Worm (Caenorhabditis elegans): Measurements from ENCODE around the gene R13A5.11.
"Not testable (repeated sequence)": the region's sequence is repeated elsewhere in the genome, so short reads cannot be mapped to it uniquely, and the experiment has no call there.

The R13A5.11 gene

DNA sequence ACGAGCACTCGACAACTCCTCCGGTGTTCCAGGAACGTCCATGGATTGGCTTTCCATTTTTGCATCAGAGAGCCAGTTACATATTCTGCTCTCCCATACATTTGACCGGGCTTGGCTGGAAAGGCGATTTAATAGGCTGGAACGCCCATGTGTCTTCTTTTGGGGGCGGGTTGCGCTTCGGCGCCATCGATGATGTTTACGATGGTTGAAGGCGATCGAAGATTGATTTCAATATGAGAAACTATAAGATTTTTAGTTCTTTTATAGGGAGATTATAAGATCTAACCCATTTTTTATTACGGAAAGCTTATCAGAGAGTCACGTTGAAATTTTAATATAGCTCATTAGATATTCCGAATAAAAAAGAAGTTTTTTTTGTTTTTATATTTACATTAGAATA, 16.0 kb upstream of the R13A5.11 start, which contains the start of gene nsph-4.3:
nsph-4.3 (minus strand) TSS at position 101 of the 400 bp plus-strand sequence.
- TF ChIP-seq ztf-11 (tag; optimal IDR thresholded peaks at IDR 0.05) = no peak

ce11 chrIII:7608223-7608622, 15.1 kb upstream of the R13A5.11 start, which contains the start of gene T04A6.3:
TSS of gene T04A6.3 (minus strand) at chrIII:7608323.
- TF ChIP-seq nhr-21 (tag; optimal IDR thresholded peaks at IDR 0.05) = no peak
- no peak for TF ChIP-seq mab-5 (tag; optimal IDR thresholded peaks at IDR 0.05)
- TF ChIP-seq lin-11 (tag; optimal IDR thresholded peaks at IDR 0.05) = no peak
- no peak for TF ChIP-seq nhr-237 (tag; optimal IDR thresholded peaks at IDR 0.05)
- TF ChIP-seq fos-1 (tag; optimal IDR thresholded peaks at IDR 0.05) = no peak
- TF ChIP-seq R02D3.7 (tag; optimal IDR thresholded peaks at IDR 0.05) = no peak
- TF ChIP-seq peb-1 (tag; optimal IDR thresholded peaks at IDR 0.05) = no peak
- no peak for TF ChIP-seq elt-3 (tag; optimal IDR thresholded peaks at IDR 0.05)
- no peak for TF ChIP-seq snpc-4 (tag; optimal IDR thresholded peaks at IDR 0.05)
- no peak for TF ChIP-seq blmp-1 (tag; optimal IDR thresholded peaks at IDR 0.05; ENCODE audit: insufficient read depth)
- TF ChIP-seq zag-1 (tag; optimal IDR thresholded peaks at IDR 0.05) = no peak
- no peak for TF ChIP-seq nhr-11 (tag; optimal IDR thresholded peaks at IDR 0.05)
- TF ChIP-seq C34F6.9 (tag; optimal IDR thresholded peaks at IDR 0.05) = no peak
- TF ChIP-seq nhr-12 (tag; optimal IDR thresholded peaks at IDR 0.05) = no peak
- TF ChIP-seq egl-27 (tag; optimal IDR thresholded peaks at IDR 0.05) = no peak
- TF ChIP-seq lsy-2 (tag; optimal IDR thresholded peaks at IDR 0.05) = no peak
- no peak for TF ChIP-seq elt-1 (tag; optimal IDR thresholded peaks at IDR 0.05)
- no peak for TF ChIP-seq ZK546.5 (tag; optimal IDR thresholded peaks at IDR 0.05)

DNA sequence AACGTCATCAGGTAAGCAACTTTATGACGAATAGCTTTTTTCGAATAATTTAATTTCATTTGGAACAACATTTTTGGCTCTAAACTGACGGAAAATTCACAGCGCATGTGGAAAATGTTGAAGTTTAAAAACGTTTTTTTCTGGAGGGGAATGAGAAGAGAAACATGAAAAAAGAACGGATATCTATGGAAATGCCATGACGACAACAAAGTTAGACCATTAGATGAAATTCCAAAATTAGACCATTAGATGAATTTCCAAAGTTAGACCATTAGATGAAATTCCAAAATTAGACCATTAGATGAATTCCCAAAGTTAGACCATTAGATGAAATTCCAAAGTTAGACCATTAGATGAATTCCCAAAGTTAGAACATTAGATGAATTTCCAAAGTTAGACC, 1.3 kb upstream of the R13A5.11 start, which contains the start of gene Y80D4G.2:
Y80D4G.2 (minus strand) TSS at position 101 of the 400 bp plus-strand sequence.
- not testable (repeated sequence) for TF ChIP-seq ceh-16, R02D3.7, ZK546.5 (tag; optimal IDR thresholded peaks at IDR 0.05)

DNA sequence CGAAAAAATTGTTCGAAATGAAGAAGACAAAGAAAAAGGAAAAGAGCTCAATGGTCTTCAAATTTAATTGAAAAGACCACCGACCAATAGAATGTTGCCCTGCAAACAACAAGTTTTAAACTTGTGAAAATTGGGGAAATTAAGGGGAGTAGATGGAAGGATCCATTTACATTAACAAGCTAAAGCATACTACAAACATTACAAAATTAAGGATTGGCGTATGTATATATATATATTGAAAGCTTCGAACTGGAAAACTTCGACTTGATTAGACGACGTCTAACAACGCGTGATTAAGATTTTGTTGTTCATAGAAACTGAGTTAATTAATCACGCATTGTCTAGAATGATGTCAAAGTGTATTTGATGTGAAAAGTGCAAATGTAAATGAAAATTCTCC, 4.9 kb downstream of the R13A5.11 start, which contains the start of gene R13A5.15:
R13A5.15 (minus strand) TSS at position 101 of the 400 bp plus-strand sequence.
- TF ChIP-seq nhr-10 (tag; optimal IDR thresholded peaks at IDR 0.05) (no peak), ZK546.5 (tag; optimal IDR thresholded peaks at IDR 0.05) (no peak), C34F6.9 (tag; optimal IDR thresholded peaks at IDR 0.05) (no peak), lin-39 (tag; optimal IDR thresholded peaks at IDR 0.05) (no peak), unc-55 (GFP tag; optimal IDR thresholded peaks at IDR 0.05) (no peak), unc-39 (tag; optimal IDR thresholded peaks at IDR 0.05) (no peak)

DNA sequence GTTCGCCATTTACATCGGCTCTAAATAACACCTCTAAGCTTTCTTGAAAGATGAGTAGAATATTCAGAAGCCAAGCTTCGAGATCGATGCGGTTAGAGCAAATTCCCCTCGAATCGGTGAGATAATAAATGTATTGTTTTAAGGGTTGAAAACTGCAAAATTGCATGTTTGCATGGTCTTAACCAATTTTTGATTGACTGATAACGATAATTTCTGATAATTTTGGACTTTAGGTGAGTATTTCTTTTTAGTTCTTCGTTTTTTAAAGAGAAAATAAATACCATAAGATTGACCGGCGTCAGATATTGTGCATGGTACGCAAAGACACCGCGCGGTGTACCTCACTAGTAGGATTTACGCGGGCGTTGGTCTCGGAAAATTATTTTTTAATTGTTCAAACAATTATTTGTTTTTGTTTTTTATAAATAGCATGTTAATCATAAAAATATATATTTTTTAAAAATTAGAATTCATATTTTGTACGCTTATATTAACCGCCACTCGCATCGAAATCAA, 8.9 kb downstream of the R13A5.11 start, which contains the start of gene cup-5:
cup-5 (plus strand) TSS at position 51 of the 516 bp plus-strand sequence.
- TF ChIP-seq unc-55 (GFP tag; optimal IDR thresholded peaks at IDR 0.05) (no peak), nhr-129 (tag; optimal IDR thresholded peaks at IDR 0.05) (peak; percentile 24), nhr-25 (tag; optimal IDR thresholded peaks at IDR 0.05) (no peak), nhr-6 (tag; optimal IDR thresholded peaks at IDR 0.05) (no peak), unc-62 (GFP tag; optimal IDR thresholded peaks at IDR 0.05) (no peak), nhr-77 (tag; optimal IDR thresholded peaks at IDR 0.05) (no peak), C34F6.9 (tag; optimal IDR thresholded peaks at IDR 0.05) (peak; percentile 17), lsy-2 (tag; optimal IDR thresholded peaks at IDR 0.05) (peak; percentile 29 to 71), mdl-1 (tag; optimal IDR thresholded peaks at IDR 0.05) (no peak), R02D3.7 (tag; optimal IDR thresholded peaks at IDR 0.05) (peak; percentile 27), ztf-4 (tag; optimal IDR thresholded peaks at IDR 0.05) (no peak), lin-11 (tag; optimal IDR thresholded peaks at IDR 0.05) (peak; percentile 3), mab-5 (tag; optimal IDR thresholded peaks at IDR 0.05) (no peak)

DNA sequence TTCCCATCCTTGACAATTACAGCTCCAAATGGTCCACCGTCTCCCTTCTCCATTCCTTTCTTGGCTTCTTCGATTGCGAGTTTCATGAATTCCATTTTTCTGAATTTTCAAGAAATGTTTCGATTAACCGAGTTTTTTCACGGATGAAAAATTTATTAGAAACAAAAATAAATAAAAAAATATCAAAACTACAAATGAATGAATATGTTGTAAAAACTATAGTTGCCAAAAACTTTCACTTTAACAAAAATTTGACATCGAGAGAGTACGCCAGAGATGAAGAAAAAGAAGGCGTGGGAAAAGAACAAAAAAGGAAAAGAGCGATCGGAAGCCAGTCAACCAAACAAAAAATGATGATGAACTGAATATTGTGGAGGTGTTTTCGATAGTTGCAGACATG, 10.2 kb downstream of the R13A5.11 start, which contains the start of gene R13A5.10:
R13A5.10 (minus strand) TSS at position 101 of the 400 bp plus-strand sequence.
- no peak for TF ChIP-seq sma-9 (GFP tag; optimal IDR thresholded peaks at IDR 0.05)
- TF ChIP-seq sma-9 (tag; optimal IDR thresholded peaks at IDR 0.05) = no peak
- TF ChIP-seq lin-13 (GFP tag; optimal IDR thresholded peaks at IDR 0.05) = no peak
- TF ChIP-seq nhr-6 (tag; optimal IDR thresholded peaks at IDR 0.05) = no peak
- TF ChIP-seq nhr-12 (tag; optimal IDR thresholded peaks at IDR 0.05) = no peak
- TF ChIP-seq egl-27 (tag; optimal IDR thresholded peaks at IDR 0.05) = no peak
- no peak for TF ChIP-seq nhr-23 (tag; optimal IDR thresholded peaks at IDR 0.05)
- TF ChIP-seq snpc-4 (tag; optimal IDR thresholded peaks at IDR 0.05) = no peak
- TF ChIP-seq lin-39 (tag; optimal IDR thresholded peaks at IDR 0.05) = no peak
- no peak for TF ChIP-seq alr-1 (tag; optimal IDR thresholded peaks at IDR 0.05)
- no peak for TF ChIP-seq nhr-129 (tag; optimal IDR thresholded peaks at IDR 0.05)
- no peak for TF ChIP-seq elt-1 (tag; optimal IDR thresholded peaks at IDR 0.05)
- TF ChIP-seq ceh-16 (tag; optimal IDR thresholded peaks at IDR 0.05) = no peak
- TF ChIP-seq nhr-77 (tag; optimal IDR thresholded peaks at IDR 0.05) = no peak
- TF ChIP-seq nhr-21 (tag; optimal IDR thresholded peaks at IDR 0.05) = no peak
- no peak for TF ChIP-seq ztf-1 (GFP tag; conservative IDR thresholded peaks at IDR 0.05)
- no peak for TF ChIP-seq unc-62 (GFP tag; optimal IDR thresholded peaks at IDR 0.05)
- TF ChIP-seq sma-3 (GFP tag; optimal IDR thresholded peaks at IDR 0.05) = no peak
- TF ChIP-seq sem-4 (tag; optimal IDR thresholded peaks at IDR 0.05) = no peak
- TF ChIP-seq crh-2 (tag; optimal IDR thresholded peaks at IDR 0.05) = no peak
- TF ChIP-seq ZK546.5 (tag; optimal IDR thresholded peaks at IDR 0.05) = no peak

Data from whole organism, L2 larva.